Worm (Caenorhabditis elegans): ENCODE measurements around the gene B0024.11.

DNA sequence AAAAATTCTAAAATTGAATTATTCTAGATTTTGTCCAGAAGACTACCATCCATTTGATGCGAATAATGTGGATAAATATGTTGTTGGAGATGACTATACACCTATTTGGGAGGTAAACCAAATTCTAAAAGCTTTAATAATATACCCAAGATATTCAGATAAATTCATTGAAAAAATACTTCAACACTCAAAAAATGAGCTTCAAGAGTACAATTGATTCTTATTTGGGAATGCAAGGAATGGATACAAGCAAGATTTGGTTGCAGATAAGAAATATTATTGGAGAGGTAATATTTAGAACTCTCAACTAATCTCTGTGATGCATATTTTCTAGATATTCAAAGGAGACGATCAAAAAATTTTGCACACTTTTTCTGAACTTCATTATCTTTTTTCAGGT, 40.9 kb upstream of the B0024.11 start:
- TF ChIP-seq tbx-37 (GFP tag; conservative IDR thresholded peaks at IDR 0.05): no peak
- no peak for TF ChIP-seq ama-1 (optimal IDR thresholded peaks at IDR 0.05)
- TF ChIP-seq ceh-36 (tag; optimal IDR thresholded peaks at IDR 0.05): no peak
- TF ChIP-seq ets-7 (tag; optimal IDR thresholded peaks at IDR 0.05): no peak
- no peak for TF ChIP-seq aly-1 (tag; optimal IDR thresholded peaks at IDR 0.05)
- no peak for TF ChIP-seq sea-1 (GFP tag; conservative IDR thresholded peaks at IDR 0.05)
- TF ChIP-seq scrt-1 (GFP tag; IDR thresholded peaks at IDR 0.05): no peak
- TF ChIP-seq tra-4 (tag; optimal IDR thresholded peaks at IDR 0.05): no peak
- TF ChIP-seq flt-1 (GFP tag; IDR thresholded peaks at IDR 0.05): no peak
- no peak for TF ChIP-seq hnd-1 (tag; optimal IDR thresholded peaks at IDR 0.05)
- no peak for TF ChIP-seq ceh-13 (GFP tag; optimal IDR thresholded peaks at IDR 0.05)
- TF ChIP-seq F13C5.2 (tag; optimal IDR thresholded peaks at IDR 0.05): no peak

Data from whole organism, early embryonic.